Worm (Caenorhabditis elegans): ENCODE measurements around the gene C06B8.2.

Gene C06B8.2

ce11 chrV:15465032-15465727 lies 13.4 kb downstream of the C06B8.2 start, which contains the start of gene pqn-71 (continued):
- TF ChIP-seq unc-130 (GFP tag; optimal IDR thresholded peaks at IDR 0.05), result peak; percentile 74
- TF ChIP-seq C17E4.6 (GFP tag; IDR thresholded peaks at IDR 0.05), result peak; percentile 93
- peak; percentile 41; the same call in 1 of the 2 replicates for TF ChIP-seq B0019.2 (GFP tag; conservative IDR thresholded peaks at IDR 0.05)
- TF ChIP-seq chd-7 (tag; optimal IDR thresholded peaks at IDR 0.05), result peak; percentile 90
- peak; percentile 38 for TF ChIP-seq mel-28 (tag; optimal IDR thresholded peaks at IDR 0.05; ENCODE audit: borderline replicate concordance)
- no peak for TF ChIP-seq sdz-38 (tag; optimal IDR thresholded peaks at IDR 0.05)
- peak; percentile 95 for TF ChIP-seq F23B12.7 (tag; optimal IDR thresholded peaks at IDR 0.05; ENCODE audit: insufficient read depth)
- TF ChIP-seq sptf-2 (GFP tag; optimal IDR thresholded peaks at IDR 0.05), result peak; percentile 89
- TF ChIP-seq cebp-1 (GFP tag; IDR thresholded peaks at IDR 0.05), result no peak
- peak; percentile 86 for TF ChIP-seq cebp-1 (tag; optimal IDR thresholded peaks at IDR 0.05)
- peak; percentile 94 for TF ChIP-seq snpc-1.3 (tag; optimal IDR thresholded peaks at IDR 0.05; ENCODE audit: insufficient read depth)
- peak; percentile 99 for TF ChIP-seq rpc-1 (optimal IDR thresholded peaks at IDR 0.05)
- TF ChIP-seq rpc-1 (tag; optimal IDR thresholded peaks at IDR 0.05), result peak; percentile 98
- TF ChIP-seq F10E7.11 (tag; optimal IDR thresholded peaks at IDR 0.05), result peak; percentile 47
- peak; percentile 77 for TF ChIP-seq madf-6 (GFP tag; IDR thresholded peaks at IDR 0.05)
- TF ChIP-seq pbrm-1 (GFP tag; IDR thresholded peaks at IDR 0.05), result peak; percentile 95
- peak; percentile 93 for TF ChIP-seq K11D2.4 (GFP tag; IDR thresholded peaks at IDR 0.05)
- peak; percentile 86 for TF ChIP-seq attf-5 (GFP tag; optimal IDR thresholded peaks at IDR 0.05)
- TF ChIP-seq ceh-58 (GFP tag; IDR thresholded peaks at IDR 0.05), result peak; percentile 89; the same call in 1 of the 2 replicates
- TF ChIP-seq K12H6.12 (tag; optimal IDR thresholded peaks at IDR 0.05), result peak; percentile 81
- peak; percentile 92 for TF ChIP-seq repo-1 (tag; optimal IDR thresholded peaks at IDR 0.05)
- peak; percentile 73 for TF ChIP-seq lsl-1 (GFP tag; optimal IDR thresholded peaks at IDR 0.05)
- TF ChIP-seq mes-4 (tag; optimal IDR thresholded peaks at IDR 0.05), result peak; percentile 71
- TF ChIP-seq nhr-179 (tag; optimal IDR thresholded peaks at IDR 0.05), result peak; percentile 31
- TF ChIP-seq B0336.3 (GFP tag; IDR thresholded peaks at IDR 0.05), result peak; percentile 94
- peak; percentile 85 for TF ChIP-seq madf-3 (GFP tag; IDR thresholded peaks at IDR 0.05)
- TF ChIP-seq gei-17 (GFP tag; optimal IDR thresholded peaks at IDR 0.05), result peak; percentile 84
- TF ChIP-seq Y53G8AR.9 (GFP tag; conservative IDR thresholded peaks at IDR 0.05), result peak; percentile 83
- TF ChIP-seq snpc-3.4 (tag; optimal IDR thresholded peaks at IDR 0.05), result peak; percentile 86
- 0 out of 2 replicates have a peak, but pooled peaks have one; percentile 54 for TF ChIP-seq bed-2 (GFP tag; IDR thresholded peaks at IDR 0.05)
- peak; percentile 47 for TF ChIP-seq ccch-3 (GFP tag; optimal IDR thresholded peaks at IDR 0.05)
- TF ChIP-seq him-1 (tag; optimal IDR thresholded peaks at IDR 0.05), result peak; percentile 99
- TF ChIP-seq T26A5.8 (tag; optimal IDR thresholded peaks at IDR 0.05), result peak; percentile 90
- TF ChIP-seq nhr-80 (tag; optimal IDR thresholded peaks at IDR 0.05), result peak; percentile 80
- TF ChIP-seq hlh-26 (GFP tag; conservative IDR thresholded peaks at IDR 0.05), result no peak
- TF ChIP-seq egl-44 (GFP tag; IDR thresholded peaks at IDR 0.05), result peak; percentile 95
- peak; percentile 71; the same call in 1 of the 2 replicates for TF ChIP-seq sea-2 (GFP tag; IDR thresholded peaks at IDR 0.05)
- TF ChIP-seq Y79H2A.3 (GFP tag; conservative IDR thresholded peaks at IDR 0.05), result 0 out of 2 replicates have a peak, but pooled peaks have one; percentile 52
- peak; percentile 62 for TF ChIP-seq F33H1.4 (GFP tag; IDR thresholded peaks at IDR 0.05)
- 0 out of 2 replicates have a peak, but pooled peaks have one; percentile 72 for TF ChIP-seq bed-1 (GFP tag; IDR thresholded peaks at IDR 0.05)
- peak; percentile 91 for TF ChIP-seq somi-1 (GFP tag; optimal IDR thresholded peaks at IDR 0.05)
- TF ChIP-seq ztf-3 (GFP tag; optimal IDR thresholded peaks at IDR 0.05), result peak; percentile 54
- peak; percentile 83 for TF ChIP-seq snpc-1.1 (tag; optimal IDR thresholded peaks at IDR 0.05; ENCODE audit: insufficient read depth)
- peak; percentile 80; the same call in 1 of the 2 replicates for TF ChIP-seq Y53F4B.3 (GFP tag; IDR thresholded peaks at IDR 0.05)
- TF ChIP-seq lin-35 (GFP tag; optimal IDR thresholded peaks at IDR 0.05), result peak in 1 of 3 experiments; percentile 91
- TF ChIP-seq die-1 (tag; optimal IDR thresholded peaks at IDR 0.05), result peak; percentile 95
- peak; percentile 38 for TF ChIP-seq efl-1 (GFP tag; optimal IDR thresholded peaks at IDR 0.05)

Measured in whole organism, young adult.